Fruit fly (Drosophila melanogaster) whole organism: Measurements from ENCODE around the gene CG46448.

Experiments
- CG8478 ChIP-seq: fragments of >200 bp; optimal IDR thresholded peaks from 2 replicates; lab custom pipeline; 2018; ENCODE audit warnings: inconsistent platforms
- Dll ChIP-seq: fragments of >200 bp; optimal IDR thresholded peaks from 2 replicates; lab custom pipeline; 2017
- pan ChIP-seq: fragments of >200 bp; optimal IDR thresholded peaks from 2 replicates; lab custom pipeline; 2017
- psq ChIP-seq: fragments of >200 bp; optimal IDR thresholded peaks from 2 replicates; lab custom pipeline; 2017
- usp ChIP-seq: fragments of >200 bp; optimal IDR thresholded peaks from 2 replicates; lab custom pipeline; 2017; ENCODE audit warnings: missing biosample characterization, missing genetic modification characterization, mixed read lengths

- TF ChIP-seq usp, result no peak
- TF ChIP-seq pan, result no peak
- TF ChIP-seq psq (lab: Kevin White, UChicago), result no peak
- no peak for TF ChIP-seq CG8478 (lab: Kevin White, UChicago)
- no peak for TF ChIP-seq Dll (lab: Kevin White, UChicago)
Measured at dm6 chr2L:2363626-2364147, 27.8 kb upstream of the CG46448 start.
